Worm (Caenorhabditis elegans) whole organism, young adult: ENCODE data around the gene F58H7.1.

Source experiments
- F49E8.2 ChIP-seq: sonication (generic microtip); optimal IDR thresholded peaks from 3 replicates; lab custom pipeline; 2017; ENCODE audit warnings: missing genetic modification characterization, mild to moderate bottlenecking, missing compliant biosample characterization, antibody characterized with exemption, moderate library complexity; ENCODE audit not compliant: insufficient read depth
- F52B5.7 ChIP-seq: sonication (generic microtip); optimal IDR thresholded peaks from 2 replicates; lab custom pipeline; 2016; ENCODE audit warnings: mild to moderate bottlenecking, missing genetic modification characterization, missing compliant biosample characterization
- let-607 ChIP-seq, 2 experiments: fragments of 200-800 bp in 1 of 2; sonication (Bioruptor generic) in 1 of 2; sonication (generic microtip) in 1 of 2; optimal IDR thresholded peaks; 2 replicates each; lab custom pipeline; 2016 to 2018; ENCODE audit warnings: mild to moderate bottlenecking in 2 of 2, missing compliant biosample characterization in 2 of 2, missing genetic modification characterization in 2 of 2, moderate library complexity in 2 of 2, missing genotype in 1 of 2
- lir-1 ChIP-seq: fragments of 200-800 bp; sonication (Bioruptor generic); conservative IDR thresholded peaks from 2 replicates; pipeline ENCODE4 v1.3.6; 2022; ENCODE audit warnings: missing genetic modification reagents, missing genetic modification characterization, missing compliant biosample characterization
- pha-4 ChIP-seq: fragments of 150-350 bp; sonication (generic microtip); optimal IDR thresholded peaks from 2 replicates; lab custom pipeline; 2014; ENCODE audit warnings: missing biosample characterization, missing genetic modification reagents, missing genetic modification characterization
- unc-62 ChIP-seq: fragments of 150-350 bp; optimal IDR thresholded peaks from 2 replicates; lab custom pipeline; 2014; ENCODE audit warnings: missing biosample characterization, missing genetic modification reagents, missing genetic modification characterization

ce11 chrIV:919690-920089 is 15.9 kb downstream of the F58H7.1 start, which contains the start of gene F58H7.5:
- TF ChIP-seq let-607 (tag; optimal IDR thresholded peaks at IDR 0.05; lab: Kevin White, UChicago) (no peak), lir-1 (no peak), F52B5.7 (tag; lab: Kevin White, UChicago) (no peak), pha-4 (tag; lab: Kevin White, UChicago) (no peak), unc-62 (GFP tag; lab: Kevin White, UChicago) (no peak), F49E8.2 (no peak)
